Worm (Caenorhabditis elegans): Measurements from ENCODE around the gene F11G11.4.

The F11G11.4 gene

ce11 chrII:4891012-4891775 lies 30.8 kb downstream of the F11G11.4 start, which contains the start of gene gst-9 (continued):
- no peak for TF ChIP-seq D2030.7 (GFP tag; IDR thresholded peaks at IDR 0.05)
- TF ChIP-seq ceh-58 (GFP tag; IDR thresholded peaks at IDR 0.05) = no peak
- TF ChIP-seq lin-26 (GFP tag; IDR thresholded peaks at IDR 0.05) = 0 out of 2 replicates have a peak, but pooled peaks have one; percentile 50
- TF ChIP-seq mes-4 (tag; optimal IDR thresholded peaks at IDR 0.05) = no peak
- TF ChIP-seq repo-1 (tag; optimal IDR thresholded peaks at IDR 0.05) = peak; percentile 83
- no peak; the same call in 1 of the 2 replicates for TF ChIP-seq C06A6.2 (GFP tag; conservative IDR thresholded peaks at IDR 0.05)
- TF ChIP-seq snpc-4 (GFP tag; optimal IDR thresholded peaks at IDR 0.05) = no peak
- TF ChIP-seq snpc-4 (tag; optimal IDR thresholded peaks at IDR 0.05) = peak in 2 of 4 experiments; percentile 4 to 16
- no peak for TF ChIP-seq F23B12.7 (tag; optimal IDR thresholded peaks at IDR 0.05; ENCODE audit: insufficient read depth)
- TF ChIP-seq nfyb-1 (GFP tag; IDR thresholded peaks at IDR 0.05) = no peak
- TF ChIP-seq bed-2 (GFP tag; IDR thresholded peaks at IDR 0.05) = no peak
- no peak for TF ChIP-seq let-526 (GFP tag; IDR thresholded peaks at IDR 0.05)
- TF ChIP-seq nhr-120 (GFP tag; IDR thresholded peaks at IDR 0.05) = no peak
- peak; percentile 68 for TF ChIP-seq cebp-1 (GFP tag; IDR thresholded peaks at IDR 0.05)
- peak; percentile 82 for TF ChIP-seq cebp-1 (tag; optimal IDR thresholded peaks at IDR 0.05)
- 0 out of 2 replicates have a peak, but pooled peaks have one; percentile 13 for TF ChIP-seq ceh-40 (GFP tag; IDR thresholded peaks at IDR 0.05)
- no peak for TF ChIP-seq attf-3 (GFP tag; conservative IDR thresholded peaks at IDR 0.05)
- no peak for TF ChIP-seq rec-8 (tag; optimal IDR thresholded peaks at IDR 0.05)
- no peak for TF ChIP-seq unc-130 (GFP tag; optimal IDR thresholded peaks at IDR 0.05)
- TF ChIP-seq snpc-3.4 (tag; optimal IDR thresholded peaks at IDR 0.05) = no peak
- TF ChIP-seq akir-1 (GFP tag; optimal IDR thresholded peaks at IDR 0.05) = no peak
- no peak for TF ChIP-seq die-1 (tag; optimal IDR thresholded peaks at IDR 0.05)
- TF ChIP-seq Y95B8A.8 (GFP tag; IDR thresholded peaks at IDR 0.05) = no peak
- TF ChIP-seq Y67H2A.10 (GFP tag; conservative IDR thresholded peaks at IDR 0.05) = no peak
- peak; percentile 0 for TF ChIP-seq ZK185.1 (tag; optimal IDR thresholded peaks at IDR 0.05; ENCODE audit: poor library complexity, severe bottlenecking)
- no peak for TF ChIP-seq sdz-38 (tag; optimal IDR thresholded peaks at IDR 0.05)
- TF ChIP-seq ztf-26 (tag; optimal IDR thresholded peaks at IDR 0.05) = peak; percentile 46
- no peak for TF ChIP-seq nhr-27 (tag; optimal IDR thresholded peaks at IDR 0.05)
- TF ChIP-seq ceh-27 (GFP tag; optimal IDR thresholded peaks at IDR 0.05) = no peak
- TF ChIP-seq somi-1 (GFP tag; optimal IDR thresholded peaks at IDR 0.05) = no peak
- TF ChIP-seq egl-18 (GFP tag; IDR thresholded peaks at IDR 0.05) = no peak
- no peak for TF ChIP-seq hrde-1 (tag; optimal IDR thresholded peaks at IDR 0.05; ENCODE audit: borderline replicate concordance)
- TF ChIP-seq madf-10 (tag; optimal IDR thresholded peaks at IDR 0.05) = peak; percentile 6
- peak; percentile 51 for TF ChIP-seq F52B5.7 (tag; optimal IDR thresholded peaks at IDR 0.05)
- 0 out of 2 replicates have a peak, but pooled peaks have one; percentile 53 for TF ChIP-seq pbrm-1 (GFP tag; IDR thresholded peaks at IDR 0.05)
- no peak for TF ChIP-seq snpc-1.1 (tag; optimal IDR thresholded peaks at IDR 0.05; ENCODE audit: insufficient read depth)
- no peak for TF ChIP-seq lag-1 (GFP tag; IDR thresholded peaks at IDR 0.05)
- no peak for TF ChIP-seq tbx-9 (tag; optimal IDR thresholded peaks at IDR 0.05; ENCODE audit: borderline replicate concordance)
- no peak for TF ChIP-seq T26A5.8 (tag; optimal IDR thresholded peaks at IDR 0.05)
- TF ChIP-seq nhr-90 (tag; optimal IDR thresholded peaks at IDR 0.05) = peak; percentile 36
- TF ChIP-seq ets-4 (GFP tag; optimal IDR thresholded peaks at IDR 0.05) = no peak
- TF ChIP-seq ekl-4 (GFP tag; IDR thresholded peaks at IDR 0.05) = peak; percentile 71; the same call in 1 of the 2 replicates
- peak; percentile 53 for TF ChIP-seq lin-54 (GFP tag; optimal IDR thresholded peaks at IDR 0.05)
- TF ChIP-seq sptf-2 (GFP tag; optimal IDR thresholded peaks at IDR 0.05) = no peak
- TF ChIP-seq C17E4.6 (GFP tag; IDR thresholded peaks at IDR 0.05) = no peak
- no peak for TF ChIP-seq dpff-1 (tag; optimal IDR thresholded peaks at IDR 0.05)
- no peak for TF ChIP-seq ztf-28 (GFP tag; IDR thresholded peaks at IDR 0.05)
